Worm (Caenorhabditis elegans) whole organism, L4 larva: Measurements from ENCODE around the gene nhr-142.

Experiments
- F49E8.2 ChIP-seq: sonication (generic microtip); optimal IDR thresholded peaks from 2 replicates; lab custom pipeline; 2016; ENCODE audit warnings: missing compliant biosample characterization, mild to moderate bottlenecking, missing genetic modification characterization, borderline replicate concordance
- R02D3.7 ChIP-seq: fragments of 150-350 bp; sonication (generic microtip); optimal IDR thresholded peaks from 3 replicates; lab custom pipeline; 2014; ENCODE audit warnings: missing biosample characterization, missing genetic modification characterization
- aha-1 ChIP-seq: fragments of 150-350 bp; peaks from one replicate; lab custom pipeline; 2014; ENCODE audit warnings: missing biosample characterization, missing genetic modification characterization
- ceh-20 ChIP-seq: fragments of 200-800 bp; sonication (Bioruptor generic); IDR thresholded peaks from 2 replicates; pipeline ENCODE4 v1.3.6; 2022; ENCODE audit warnings: missing genetic modification reagents, missing genetic modification characterization, missing compliant biosample characterization
- ceh-28 ChIP-seq: fragments of 150-350 bp; optimal IDR thresholded peaks from 2 replicates; lab custom pipeline; 2014; ENCODE audit warnings: missing biosample characterization, missing genetic modification reagents, missing genetic modification characterization
- ces-1 ChIP-seq: fragments of 150-350 bp; sonication (generic microtip); optimal IDR thresholded peaks from 4 replicates; lab custom pipeline; 2014; ENCODE audit warnings: missing biosample characterization, missing genetic modification reagents, missing genetic modification characterization
- cey-2 ChIP-seq: sonication (generic microtip); optimal IDR thresholded peaks from 3 replicates; lab custom pipeline; 2017; ENCODE audit warnings: missing genetic modification characterization, mild to moderate bottlenecking, missing compliant biosample characterization, antibody characterized with exemption, borderline replicate concordance; ENCODE audit not compliant: insufficient read depth
- daf-16 ChIP-seq, 3 experiments: sonication (generic microtip); optimal IDR thresholded peaks; 2 replicates each; lab custom pipeline; 2016 to 2017; ENCODE audit warnings: missing genetic modification characterization in 3 of 3, missing genetic modification reagents in 3 of 3, mild to moderate bottlenecking in 2 of 3, missing compliant biosample characterization in 2 of 3, missing biosample characterization in 1 of 3, moderate library complexity in 1 of 3
- daf-19 ChIP-seq: fragments of 200-800 bp; sonication (Bioruptor generic); conservative IDR thresholded peaks from 2 replicates; pipeline ENCODE4 v1.3.6; 2022; ENCODE audit warnings: missing genetic modification characterization, missing compliant biosample characterization
- daf-8 ChIP-seq: fragments of 200-800 bp; sonication (Bioruptor generic); IDR thresholded peaks from 2 replicates; pipeline ENCODE4 v1.3.6; 2022; ENCODE audit warnings: missing genetic modification characterization, missing compliant biosample characterization
- dmd-6 ChIP-seq: fragments of 200-800 bp; sonication (Bioruptor generic); IDR thresholded peaks from 2 replicates; pipeline ENCODE4 v1.3.6; 2022; ENCODE audit warnings: missing genetic modification reagents, missing genetic modification characterization, missing compliant biosample characterization
- dmd-8 ChIP-seq: fragments of 200-800 bp; sonication (Bioruptor generic); IDR thresholded peaks from 2 replicates; pipeline ENCODE4 v1.3.6; 2022; ENCODE audit warnings: missing genetic modification characterization, missing compliant biosample characterization
- dpl-1 ChIP-seq: fragments of 150-350 bp; optimal IDR thresholded peaks from 2 replicates; lab custom pipeline; 2014; ENCODE audit warnings: missing biosample characterization, missing genetic modification reagents, missing genetic modification characterization
- dve-1 ChIP-seq: sonication (generic microtip); optimal IDR thresholded peaks from 2 replicates; lab custom pipeline; 2017; ENCODE audit warnings: antibody characterized with exemption, mild to moderate bottlenecking, missing genetic modification characterization, missing compliant biosample characterization; ENCODE audit not compliant: insufficient read depth
- fkh-10 ChIP-seq: fragments of 150-350 bp; optimal IDR thresholded peaks from 2 replicates; lab custom pipeline; 2014; ENCODE audit warnings: missing biosample characterization, missing genetic modification reagents, missing genetic modification characterization
- hif-1 ChIP-seq, 2 experiments: sonication (generic microtip); optimal IDR thresholded peaks; 2 replicates each; lab custom pipeline; 2016 to 2017; ENCODE audit warnings: missing compliant biosample characterization in 2 of 2, missing genetic modification characterization in 2 of 2, missing genetic modification reagents in 2 of 2, missing genotype in 2 of 2, mild to moderate bottlenecking in 1 of 2
- hlh-11 ChIP-seq: fragments of 200-800 bp; sonication (Bioruptor generic); optimal IDR thresholded peaks from 2 replicates; lab custom pipeline; 2018; ENCODE audit warnings: mild to moderate bottlenecking, missing genetic modification characterization, missing compliant biosample characterization
- hlh-30 ChIP-seq: sonication (generic microtip); optimal IDR thresholded peaks from 2 replicates; lab custom pipeline; 2017; ENCODE audit warnings: antibody characterized with exemption, mild to moderate bottlenecking, missing genetic modification characterization, missing compliant biosample characterization; ENCODE audit not compliant: insufficient read depth
- jun-1 ChIP-seq: fragments of 150-350 bp; optimal IDR thresholded peaks from 2 replicates; lab custom pipeline; 2014; ENCODE audit warnings: missing biosample characterization, missing genetic modification reagents, missing genetic modification characterization
- lin-1 ChIP-seq: fragments of 200-800 bp; sonication (Bioruptor generic); IDR thresholded peaks from 2 replicates; pipeline ENCODE4 v1.3.6; 2022; ENCODE audit warnings: missing genetic modification reagents, missing genetic modification characterization, missing compliant biosample characterization
- lin-39 ChIP-seq: fragments of 150-350 bp; optimal IDR thresholded peaks from 2 replicates; lab custom pipeline; 2014; ENCODE audit warnings: missing biosample characterization, missing genetic modification reagents, missing genetic modification characterization
- lsy-2 ChIP-seq, 2 experiments: fragments of 150-350 bp in 1 of 2; sonication (generic microtip) in 1 of 2; optimal IDR thresholded peaks; 2 replicates each; lab custom pipeline; 2014 to 2017; ENCODE audit warnings: missing biosample characterization in 2 of 2, missing genetic modification characterization in 2 of 2
- madf-5 ChIP-seq, 2 experiments: fragments of 200-800 bp; sonication (Bioruptor generic); IDR thresholded peaks; 2 replicates each; pipeline ENCODE4 v1.3.6; 2022; ENCODE audit warnings: missing compliant biosample characterization in 2 of 2, missing genetic modification characterization in 2 of 2
- mep-1 ChIP-seq: fragments of 150-350 bp; sonication (generic microtip); optimal IDR thresholded peaks from 3 replicates; lab custom pipeline; 2014; ENCODE audit warnings: missing biosample characterization, missing genetic modification characterization
- mes-2 ChIP-seq: sonication (generic microtip); optimal IDR thresholded peaks from 2 replicates; lab custom pipeline; 2016; ENCODE audit warnings: missing genotype, mild to moderate bottlenecking, missing genetic modification characterization, missing compliant biosample characterization; ENCODE audit not compliant: poor library complexity, severe bottlenecking
- mxl-3 ChIP-seq: fragments of 200-800 bp; sonication (Bioruptor generic); optimal IDR thresholded peaks from 2 replicates; lab custom pipeline; 2018; ENCODE audit warnings: mild to moderate bottlenecking, missing genetic modification characterization, missing compliant biosample characterization
- nhr-10 ChIP-seq: fragments of 150-350 bp; optimal IDR thresholded peaks from 2 replicates; lab custom pipeline; 2014; ENCODE audit warnings: missing biosample characterization, missing genetic modification characterization
- nhr-11 ChIP-seq: fragments of 150-350 bp; optimal IDR thresholded peaks from 2 replicates; lab custom pipeline; 2014; ENCODE audit warnings: missing biosample characterization, missing genetic modification characterization
- nhr-237 ChIP-seq: sonication (generic microtip); optimal IDR thresholded peaks from 2 replicates; lab custom pipeline; 2017; ENCODE audit warnings: missing biosample characterization, missing genetic modification characterization
- nhr-25 ChIP-seq: sonication (generic microtip); optimal IDR thresholded peaks from 2 replicates; lab custom pipeline; 2017; ENCODE audit warnings: missing genetic modification characterization, mild to moderate bottlenecking, missing compliant biosample characterization, antibody characterized with exemption, moderate library complexity, borderline replicate concordance; ENCODE audit not compliant: insufficient read depth
- nhr-48 ChIP-seq: sonication (generic microtip); optimal IDR thresholded peaks from 2 replicates; lab custom pipeline; 2016; ENCODE audit warnings: mild to moderate bottlenecking, missing genetic modification characterization, missing compliant biosample characterization
- nhr-6 ChIP-seq: fragments of 150-350 bp; optimal IDR thresholded peaks from 2 replicates; lab custom pipeline; 2014; ENCODE audit warnings: missing biosample characterization, missing genetic modification characterization
- nhr-77 ChIP-seq: fragments of 150-350 bp; optimal IDR thresholded peaks from 2 replicates; lab custom pipeline; 2014; ENCODE audit warnings: missing biosample characterization, missing genetic modification characterization
- php-3 ChIP-seq: fragments of 200-800 bp; sonication (Bioruptor generic); IDR thresholded peaks from 2 replicates; pipeline ENCODE4 v1.3.6; 2022; ENCODE audit warnings: missing genetic modification reagents, missing genetic modification characterization, missing compliant biosample characterization
- pqm-1 ChIP-seq: sonication (generic microtip); optimal IDR thresholded peaks from 2 replicates; lab custom pipeline; 2017; ENCODE audit warnings: missing biosample characterization, missing genetic modification characterization
- saeg-2 ChIP-seq: fragments of 200-800 bp; sonication (Bioruptor generic); IDR thresholded peaks from 2 replicates; pipeline ENCODE4 v1.3.6; 2022; ENCODE audit warnings: missing genetic modification reagents, missing genetic modification characterization, missing compliant biosample characterization
- sdz-12 ChIP-seq: fragments of 200-800 bp; sonication (Bioruptor generic); optimal IDR thresholded peaks from 2 replicates; lab custom pipeline; 2018; ENCODE audit warnings: mild to moderate bottlenecking, missing genetic modification characterization, missing compliant biosample characterization
- snpc-4 ChIP-seq: fragments of 150-350 bp; optimal IDR thresholded peaks from 2 replicates; lab custom pipeline; 2014; ENCODE audit warnings: missing biosample characterization, missing genetic modification characterization
- spr-1 ChIP-seq: sonication (generic microtip); optimal IDR thresholded peaks from 2 replicates; lab custom pipeline; 2016; ENCODE audit warnings: mild to moderate bottlenecking, missing genetic modification characterization, missing compliant biosample characterization
- tra-1 ChIP-seq: fragments of 200-800 bp; sonication (Bioruptor generic); IDR thresholded peaks from 2 replicates; pipeline ENCODE4 v1.3.6; 2022; ENCODE audit warnings: missing genetic modification reagents, missing genetic modification characterization, missing compliant biosample characterization
- unc-62 ChIP-seq, 3 experiments: fragments of 150-350 bp in 1 of 3; sonication (generic microtip); optimal IDR thresholded peaks in 2 of 3; peaks in 1 of 3; 1 replicate in 1 of 3; 2 replicates in 2 of 3; lab custom pipeline; 2014 to 2017; ENCODE audit warnings: missing biosample characterization in 3 of 3, missing genetic modification characterization in 3 of 3, missing genetic modification reagents in 3 of 3, missing genotype in 1 of 3
- zfp-2 ChIP-seq: sonication (generic microtip); optimal IDR thresholded peaks from 2 replicates; lab custom pipeline; 2016; ENCODE audit warnings: mild to moderate bottlenecking, missing genetic modification characterization, missing compliant biosample characterization
- zfp-3 ChIP-seq: fragments of 200-800 bp; sonication (Bioruptor generic); conservative IDR thresholded peaks from 2 replicates; pipeline ENCODE4 v1.3.6; 2022; ENCODE audit warnings: missing genetic modification reagents, missing genetic modification characterization, missing compliant biosample characterization
- zip-2 ChIP-seq: fragments of 150-350 bp; optimal IDR thresholded peaks from 2 replicates; lab custom pipeline; 2014; ENCODE audit warnings: missing biosample characterization, missing genetic modification characterization

The nhr-142 gene

DNA sequence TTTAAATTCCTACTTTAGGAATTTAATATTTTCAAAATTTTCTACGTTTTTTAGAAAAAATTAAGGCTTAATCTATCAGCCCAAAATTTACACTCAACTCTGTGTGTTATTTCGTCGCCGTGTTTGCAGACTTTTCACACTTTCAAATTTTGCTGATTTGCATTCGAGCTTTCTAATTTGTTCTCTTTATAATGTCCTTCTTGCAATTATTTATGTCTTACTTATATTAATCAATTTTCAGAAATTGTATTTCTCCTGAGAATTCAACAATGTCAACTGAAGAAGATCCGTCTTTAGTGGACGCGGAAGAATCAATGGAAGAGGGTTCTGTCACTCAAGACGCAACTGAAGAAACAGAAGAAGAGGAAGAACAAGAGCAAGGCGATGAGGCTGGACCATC is 36.2 kb upstream of the nhr-142 start, which contains the start of gene let-418:
Gene let-418, plus strand, starts transcription at position 242 of the 400 bp plus-strand sequence.
- no peak for TF ChIP-seq R02D3.7 (tag; lab: Kevin White, UChicago)
- TF ChIP-seq aha-1 (tag; lab: Kevin White, UChicago): peak; percentile 80

DNA sequence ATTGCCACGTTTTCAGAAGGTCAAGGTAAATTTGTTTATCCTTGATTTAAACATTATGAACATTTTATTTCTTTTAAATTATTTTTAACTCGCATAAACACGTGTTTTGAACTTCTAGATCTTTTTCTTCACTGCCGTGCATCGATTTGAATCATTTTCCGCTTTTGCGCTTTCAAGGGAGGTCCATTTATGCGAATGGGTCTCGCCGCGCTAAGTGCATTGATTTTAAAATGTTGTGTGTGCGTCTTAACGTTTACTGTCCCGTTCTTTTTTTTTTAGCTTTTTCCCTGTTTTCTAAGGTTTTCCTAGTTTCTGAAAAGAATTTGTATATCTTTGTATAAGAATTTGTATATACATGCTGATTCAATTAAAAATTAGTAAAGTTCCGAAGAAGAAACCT is 35.1 kb upstream of the nhr-142 start:
- TF ChIP-seq unc-62 (GFP tag; optimal IDR thresholded peaks at IDR 0.05 in 1 of 2; lab: Kevin White, UChicago): peak in 1 of 2 experiments; percentile 58
- TF ChIP-seq unc-62 (tag; optimal IDR thresholded peaks at IDR 0.05; lab: Kevin White, UChicago): no peak
- TF ChIP-seq F49E8.2 (tag; lab: Kevin White, UChicago): peak; percentile 5
- TF ChIP-seq dve-1 (tag; lab: Kevin White, UChicago): no peak

DNA sequence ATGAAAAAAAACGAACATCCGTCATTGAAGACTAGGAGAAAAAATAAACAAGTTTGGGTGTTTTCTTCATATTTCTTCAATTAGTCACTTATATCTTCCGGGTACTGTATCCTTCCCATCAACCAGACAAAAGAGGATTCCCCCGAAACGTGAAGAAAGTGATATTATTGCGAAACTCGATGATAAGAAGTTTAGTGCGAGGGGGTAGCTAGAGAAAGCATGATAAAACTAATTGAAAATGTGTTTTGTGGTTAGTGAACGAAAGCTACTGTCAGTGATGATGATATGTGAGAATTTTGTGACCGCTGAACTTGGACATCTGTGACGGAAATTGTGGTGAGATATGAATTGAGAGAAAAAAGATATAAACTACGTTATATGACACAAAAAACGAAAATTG is 32.6 kb upstream of the nhr-142 start:
- TF ChIP-seq dmd-8 (GFP tag; lab: Robert Waterston, UW): no peak
- TF ChIP-seq cey-2 (tag; lab: Kevin White, UChicago): peak; percentile 89
- TF ChIP-seq daf-16 (GFP tag; optimal IDR thresholded peaks at IDR 0.05; lab: Kevin White, UChicago): no peak
- TF ChIP-seq daf-16 (tag; optimal IDR thresholded peaks at IDR 0.05; lab: Kevin White, UChicago): peak; percentile 31
- TF ChIP-seq mxl-3: peak; percentile 85
- TF ChIP-seq php-3: no peak
- TF ChIP-seq nhr-11 (tag; lab: Kevin White, UChicago): no peak
- no peak for TF ChIP-seq nhr-10 (tag; lab: Kevin White, UChicago)
- peak; percentile 39 for TF ChIP-seq mes-2 (tag; lab: Kevin White, UChicago)
- peak; percentile 22 for TF ChIP-seq dpl-1 (GFP tag; lab: Kevin White, UChicago)
- no peak for TF ChIP-seq nhr-237 (tag; lab: Kevin White, UChicago)
- 0 out of 2 replicates have a peak, but pooled peaks have one; percentile 44 for TF ChIP-seq tra-1 (GFP tag; lab: Robert Waterston, UW)
- no peak for TF ChIP-seq zip-2
- no peak for TF ChIP-seq daf-19 (GFP tag; lab: Robert Waterston, UW)
- TF ChIP-seq unc-62 (GFP tag; optimal IDR thresholded peaks at IDR 0.05 in 1 of 2; lab: Kevin White, UChicago): peak in 1 of 2 experiments; percentile 74
- TF ChIP-seq unc-62 (tag; optimal IDR thresholded peaks at IDR 0.05; lab: Kevin White, UChicago): no peak
- TF ChIP-seq hif-1 (tag; optimal IDR thresholded peaks at IDR 0.05; lab: Kevin White, UChicago): no peak
- no peak for TF ChIP-seq spr-1 (tag; lab: Kevin White, UChicago)
- TF ChIP-seq hlh-30 (tag; lab: Kevin White, UChicago): peak; percentile 37
- TF ChIP-seq lin-1 (GFP tag; lab: Robert Waterston, UW): peak; percentile 19; the same call in 1 of the 2 replicates
- peak; percentile 86 for TF ChIP-seq dmd-6
- TF ChIP-seq saeg-2 (GFP tag; lab: Robert Waterston, UW): no peak
- peak; percentile 60; the same call in 1 of the 2 replicates for TF ChIP-seq ceh-20 (GFP tag; lab: Robert Waterston, UW)
- TF ChIP-seq zfp-2: no peak
- TF ChIP-seq sdz-12 (GFP tag; lab: Kevin White, UChicago): no peak
- TF ChIP-seq ces-1 (GFP tag; lab: Kevin White, UChicago): no peak
- TF ChIP-seq dve-1 (tag; lab: Kevin White, UChicago): peak; percentile 65
- TF ChIP-seq ceh-28 (tag; lab: Kevin White, UChicago): no peak
- no peak for TF ChIP-seq madf-5 (GFP tag; IDR thresholded peaks at IDR 0.05; lab: Robert Waterston, UW)
- TF ChIP-seq nhr-77 (tag; lab: Kevin White, UChicago): peak; percentile 18
- no peak for TF ChIP-seq snpc-4
- no peak for TF ChIP-seq lin-39
- TF ChIP-seq hlh-11: peak; percentile 86
- TF ChIP-seq jun-1 (tag; lab: Kevin White, UChicago): no peak
- peak; percentile 86 for TF ChIP-seq nhr-48 (tag; lab: Kevin White, UChicago)
- peak; percentile 81 for TF ChIP-seq aha-1 (tag; lab: Kevin White, UChicago)
- peak; percentile 82 for TF ChIP-seq pqm-1 (tag; lab: Kevin White, UChicago)
- peak; percentile 57 for TF ChIP-seq nhr-25 (tag; lab: Kevin White, UChicago)
- TF ChIP-seq daf-8 (GFP tag; lab: Robert Waterston, UW): no peak
- peak; percentile 25 for TF ChIP-seq mep-1
- no peak for TF ChIP-seq fkh-10 (GFP tag; lab: Kevin White, UChicago)
- no peak for TF ChIP-seq nhr-6 (tag; lab: Kevin White, UChicago)
- no peak for TF ChIP-seq zfp-3 (GFP tag; lab: Robert Waterston, UW)
- peak in 1 of 2 experiments; percentile 58 for TF ChIP-seq lsy-2 (tag; optimal IDR thresholded peaks at IDR 0.05; lab: Kevin White, UChicago)
